Worm (Caenorhabditis elegans) whole organism, midembryonic: ENCODE results near the gene clec-227.

ENCODE experiments used
- flt-1 ChIP-seq: fragments of 200-800 bp; sonication (Bioruptor generic); IDR thresholded peaks from 2 replicates; pipeline ENCODE4 v1.3.6; 2022; ENCODE audit warnings: missing genetic modification characterization, missing compliant biosample characterization
- med-1 ChIP-seq: sonication (generic microtip); optimal IDR thresholded peaks from 2 replicates; lab custom pipeline; 2017; ENCODE audit warnings: missing genetic modification characterization, mild to moderate bottlenecking, missing compliant biosample characterization, antibody characterized with exemption, missing genetic modification reagents; ENCODE audit not compliant: insufficient read depth
- ref-1 ChIP-seq: fragments of 200-800 bp; sonication (Bioruptor generic); conservative IDR thresholded peaks from 2 replicates; pipeline ENCODE4 v1.3.6; 2022; ENCODE audit warnings: missing genetic modification reagents, missing genetic modification characterization, missing compliant biosample characterization
- ztf-23 ChIP-seq: fragments of 200-800 bp; sonication (Bioruptor generic); IDR thresholded peaks from 2 replicates; pipeline ENCODE4 v1.3.6; 2022; ENCODE audit warnings: missing genetic modification reagents, missing genetic modification characterization, missing compliant biosample characterization

ce11 chrV:14472229-14472628 is at the start of gene clec-227:
- TF ChIP-seq flt-1 (GFP tag; lab: Robert Waterston, UW) (no peak), med-1 (GFP tag; lab: Kevin White, UChicago) (no peak), ztf-23 (GFP tag; lab: Robert Waterston, UW) (no peak), ref-1 (GFP tag; lab: Robert Waterston, UW) (no peak)
